Worm (Caenorhabditis elegans) whole organism, L4 larva: ENCODE measurements around the gene pept-2.

Experiments
- F37D6.2 ChIP-seq: sonication (generic microtip); optimal IDR thresholded peaks from 2 replicates; lab custom pipeline; 2016; ENCODE audit warnings: mild to moderate bottlenecking, missing genetic modification characterization, missing compliant biosample characterization
- F44E2.7 ChIP-seq: fragments of 200-800 bp; sonication (Bioruptor generic); IDR thresholded peaks from 2 replicates; pipeline ENCODE4 v2.1.2; 2022; ENCODE audit warnings: missing genetic modification characterization, missing compliant biosample characterization
- Y5F2A.4 ChIP-seq: fragments of 200-800 bp; sonication (Bioruptor generic); optimal IDR thresholded peaks from 2 replicates; lab custom pipeline; 2018; ENCODE audit warnings: mild to moderate bottlenecking, missing genetic modification characterization, missing compliant biosample characterization
- aha-1 ChIP-seq: fragments of 150-350 bp; peaks from one replicate; lab custom pipeline; 2014; ENCODE audit warnings: missing biosample characterization, missing genetic modification characterization
- aly-2 ChIP-seq: sonication (generic microtip); optimal IDR thresholded peaks from 2 replicates; lab custom pipeline; 2018; ENCODE audit warnings: missing biosample characterization, missing genetic modification characterization
- arid-1 ChIP-seq: fragments of 200-800 bp; sonication (Bioruptor generic); conservative IDR thresholded peaks from 2 replicates; pipeline ENCODE4 v1.3.6; 2022; ENCODE audit warnings: missing genetic modification reagents, missing genetic modification characterization, missing compliant biosample characterization
- ceh-82 ChIP-seq: sonication (generic microtip); optimal IDR thresholded peaks from 2 replicates; lab custom pipeline; 2017; ENCODE audit warnings: missing biosample characterization, missing genetic modification characterization
- ces-1 ChIP-seq: fragments of 150-350 bp; sonication (generic microtip); optimal IDR thresholded peaks from 4 replicates; lab custom pipeline; 2014; ENCODE audit warnings: missing biosample characterization, missing genetic modification reagents, missing genetic modification characterization
- daf-12 ChIP-seq: fragments of 150-350 bp; optimal IDR thresholded peaks from 2 replicates; lab custom pipeline; 2014; ENCODE audit warnings: missing biosample characterization, missing genetic modification reagents, missing genetic modification characterization
- daf-16 ChIP-seq, 3 experiments: sonication (generic microtip); optimal IDR thresholded peaks; 2 replicates each; lab custom pipeline; 2016 to 2017; ENCODE audit warnings: missing genetic modification characterization in 3 of 3, missing genetic modification reagents in 3 of 3, mild to moderate bottlenecking in 2 of 3, missing compliant biosample characterization in 2 of 3, missing biosample characterization in 1 of 3, moderate library complexity in 1 of 3
- dve-1 ChIP-seq: sonication (generic microtip); optimal IDR thresholded peaks from 2 replicates; lab custom pipeline; 2017; ENCODE audit warnings: antibody characterized with exemption, mild to moderate bottlenecking, missing genetic modification characterization, missing compliant biosample characterization; ENCODE audit not compliant: insufficient read depth
- hif-1 ChIP-seq, 2 experiments: sonication (generic microtip); optimal IDR thresholded peaks; 2 replicates each; lab custom pipeline; 2016 to 2017; ENCODE audit warnings: missing compliant biosample characterization in 2 of 2, missing genetic modification characterization in 2 of 2, missing genetic modification reagents in 2 of 2, missing genotype in 2 of 2, mild to moderate bottlenecking in 1 of 2
- hlh-11 ChIP-seq: fragments of 200-800 bp; sonication (Bioruptor generic); optimal IDR thresholded peaks from 2 replicates; lab custom pipeline; 2018; ENCODE audit warnings: mild to moderate bottlenecking, missing genetic modification characterization, missing compliant biosample characterization
- hmg-1.1 ChIP-seq: fragments of 200-800 bp; sonication (Bioruptor generic); IDR thresholded peaks from 2 replicates; pipeline ENCODE4 v1.3.6; 2022; ENCODE audit warnings: missing genetic modification reagents, missing genetic modification characterization, missing compliant biosample characterization
- jun-1 ChIP-seq: fragments of 150-350 bp; optimal IDR thresholded peaks from 2 replicates; lab custom pipeline; 2014; ENCODE audit warnings: missing biosample characterization, missing genetic modification reagents, missing genetic modification characterization
- mdt-29 ChIP-seq: fragments of 200-800 bp; sonication (Bioruptor generic); IDR thresholded peaks from 2 replicates; pipeline ENCODE4 v1.3.6; 2022; ENCODE audit warnings: missing genetic modification reagents, missing genetic modification characterization, missing compliant biosample characterization
- mep-1 ChIP-seq: fragments of 150-350 bp; sonication (generic microtip); optimal IDR thresholded peaks from 3 replicates; lab custom pipeline; 2014; ENCODE audit warnings: missing biosample characterization, missing genetic modification characterization
- mes-2 ChIP-seq: sonication (generic microtip); optimal IDR thresholded peaks from 2 replicates; lab custom pipeline; 2016; ENCODE audit warnings: missing genotype, mild to moderate bottlenecking, missing genetic modification characterization, missing compliant biosample characterization; ENCODE audit not compliant: poor library complexity, severe bottlenecking
- mxl-2 ChIP-seq: fragments of 200-800 bp; sonication (Bioruptor generic); conservative IDR thresholded peaks from 2 replicates; pipeline ENCODE4 v1.3.6; 2022; ENCODE audit warnings: missing genetic modification reagents, missing genetic modification characterization, missing compliant biosample characterization
- nhr-102 ChIP-seq: sonication (generic microtip); optimal IDR thresholded peaks from 2 replicates; lab custom pipeline; 2016; ENCODE audit warnings: mild to moderate bottlenecking, missing genetic modification characterization, moderate library complexity, missing compliant biosample characterization
- nhr-237 ChIP-seq: sonication (generic microtip); optimal IDR thresholded peaks from 2 replicates; lab custom pipeline; 2017; ENCODE audit warnings: missing biosample characterization, missing genetic modification characterization
- nhr-28 ChIP-seq: fragments of 150-350 bp; optimal IDR thresholded peaks from 2 replicates; lab custom pipeline; 2014; ENCODE audit warnings: missing biosample characterization, missing genetic modification characterization
- nhr-76 ChIP-seq: fragments of 150-350 bp; optimal IDR thresholded peaks from 2 replicates; lab custom pipeline; 2014; ENCODE audit warnings: missing biosample characterization, missing genetic modification characterization
- php-3 ChIP-seq: fragments of 200-800 bp; sonication (Bioruptor generic); IDR thresholded peaks from 2 replicates; pipeline ENCODE4 v1.3.6; 2022; ENCODE audit warnings: missing genetic modification reagents, missing genetic modification characterization, missing compliant biosample characterization
- pqm-1 ChIP-seq: sonication (generic microtip); optimal IDR thresholded peaks from 2 replicates; lab custom pipeline; 2017; ENCODE audit warnings: missing biosample characterization, missing genetic modification characterization
- saeg-2 ChIP-seq: fragments of 200-800 bp; sonication (Bioruptor generic); IDR thresholded peaks from 2 replicates; pipeline ENCODE4 v1.3.6; 2022; ENCODE audit warnings: missing genetic modification reagents, missing genetic modification characterization, missing compliant biosample characterization
- set-16 ChIP-seq: fragments of 200-800 bp; sonication (Bioruptor generic); IDR thresholded peaks from 2 replicates; pipeline ENCODE4 v1.3.6; 2022; ENCODE audit warnings: missing genetic modification reagents, missing genetic modification characterization, missing compliant biosample characterization
- snpc-4 ChIP-seq: fragments of 150-350 bp; optimal IDR thresholded peaks from 2 replicates; lab custom pipeline; 2014; ENCODE audit warnings: missing biosample characterization, missing genetic modification characterization
- spr-1 ChIP-seq: sonication (generic microtip); optimal IDR thresholded peaks from 2 replicates; lab custom pipeline; 2016; ENCODE audit warnings: mild to moderate bottlenecking, missing genetic modification characterization, missing compliant biosample characterization
- spr-3 ChIP-seq: fragments of 200-800 bp; sonication (Bioruptor generic); optimal IDR thresholded peaks from 2 replicates; lab custom pipeline; 2018; ENCODE audit warnings: mild to moderate bottlenecking, missing genetic modification characterization, missing compliant biosample characterization
- tag-97 ChIP-seq: fragments of 200-800 bp; sonication (Bioruptor generic); IDR thresholded peaks from 2 replicates; pipeline ENCODE4 v1.3.6; 2022; ENCODE audit warnings: missing genetic modification characterization, missing compliant biosample characterization
- unc-62 ChIP-seq, 3 experiments: fragments of 150-350 bp in 1 of 3; sonication (generic microtip); optimal IDR thresholded peaks in 2 of 3; peaks in 1 of 3; 1 replicate in 1 of 3; 2 replicates in 2 of 3; lab custom pipeline; 2014 to 2017; ENCODE audit warnings: missing biosample characterization in 3 of 3, missing genetic modification characterization in 3 of 3, missing genetic modification reagents in 3 of 3, missing genotype in 1 of 3
- zag-1 ChIP-seq: fragments of 150-350 bp; optimal IDR thresholded peaks from 2 replicates; lab custom pipeline; 2014; ENCODE audit warnings: missing biosample characterization, missing genetic modification characterization
- zfp-2 ChIP-seq: sonication (generic microtip); optimal IDR thresholded peaks from 2 replicates; lab custom pipeline; 2016; ENCODE audit warnings: mild to moderate bottlenecking, missing genetic modification characterization, missing compliant biosample characterization
- zfp-3 ChIP-seq: fragments of 200-800 bp; sonication (Bioruptor generic); conservative IDR thresholded peaks from 2 replicates; pipeline ENCODE4 v1.3.6; 2022; ENCODE audit warnings: missing genetic modification reagents, missing genetic modification characterization, missing compliant biosample characterization
- ztf-11 ChIP-seq: fragments of 150-350 bp; optimal IDR thresholded peaks from 2 replicates; lab custom pipeline; 2014; ENCODE audit warnings: missing biosample characterization, missing genetic modification characterization

The pept-2 gene

DNA sequence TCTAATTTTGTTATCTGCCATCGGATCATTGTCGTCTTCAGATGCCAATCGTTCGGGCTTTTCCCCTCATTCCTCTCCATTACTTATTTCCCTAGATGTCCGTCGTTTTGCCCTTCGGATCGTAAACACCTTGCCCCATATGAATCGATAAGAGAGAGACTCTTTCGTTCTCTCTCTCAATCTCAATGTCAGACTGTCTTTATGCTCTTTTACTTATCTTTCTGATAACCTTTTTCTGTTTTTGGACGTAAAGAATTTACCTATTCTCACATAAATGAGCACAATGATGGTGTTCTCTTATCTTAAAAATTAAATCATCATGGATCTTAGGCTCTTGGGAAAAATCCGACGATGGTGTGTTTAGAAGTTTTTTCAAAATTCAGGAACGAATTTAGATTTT lies 6.3 kb downstream of the pept-2 start (continued):
- no peak for TF ChIP-seq daf-12 (tag; lab: Kevin White, UChicago)
- TF ChIP-seq aha-1: peak; percentile 89
- TF ChIP-seq unc-62 (GFP tag; optimal IDR thresholded peaks at IDR 0.05 in 1 of 2; lab: Kevin White, UChicago): no peak
- no peak for TF ChIP-seq unc-62 (tag; optimal IDR thresholded peaks at IDR 0.05; lab: Kevin White, UChicago)
- TF ChIP-seq ces-1 (GFP tag; lab: Kevin White, UChicago): no peak
- peak; percentile 48 for TF ChIP-seq nhr-28 (tag; lab: Kevin White, UChicago)
- TF ChIP-seq, all 104 proteins: peak for 8

DNA sequence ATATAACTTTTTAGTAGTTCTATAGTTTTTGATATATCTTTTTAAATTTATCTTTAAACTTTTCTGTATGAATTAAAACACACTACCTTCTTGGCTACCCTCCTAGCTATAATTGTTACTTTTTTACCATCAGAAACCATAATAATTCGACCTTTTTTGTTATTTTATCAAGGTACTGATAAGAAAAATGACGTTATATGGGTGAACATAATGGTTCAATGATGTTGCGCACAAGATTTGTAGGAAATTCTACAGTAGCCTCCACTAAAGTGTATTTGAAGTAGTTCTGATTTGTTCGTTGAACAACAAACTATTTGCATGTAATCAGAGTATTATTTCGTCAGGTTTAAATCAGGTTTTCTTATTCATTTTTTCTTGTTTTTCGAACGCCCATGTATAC lies 8.2 kb downstream of the pept-2 start:
- TF ChIP-seq mdt-29 (GFP tag; lab: Robert Waterston, UW) (no peak), set-16 (no peak), hif-1 (tag; optimal IDR thresholded peaks at IDR 0.05; lab: Kevin White, UChicago) (no peak), php-3 (GFP tag; lab: Robert Waterston, UW) (no peak), zfp-3 (no peak), Y5F2A.4 (GFP tag; lab: Kevin White, UChicago) (no peak), spr-3 (GFP tag; lab: Kevin White, UChicago) (no peak), F44E2.7 (GFP tag; lab: Robert Waterston, UW) (no peak), aha-1 (no peak), F37D6.2 (tag; lab: Kevin White, UChicago) (no peak), daf-16 (GFP tag; optimal IDR thresholded peaks at IDR 0.05; lab: Kevin White, UChicago) (no peak), daf-16 (tag; optimal IDR thresholded peaks at IDR 0.05; lab: Kevin White, UChicago) (peak; percentile 25), nhr-102 (tag; lab: Kevin White, UChicago) (no peak), zfp-2 (tag; lab: Kevin White, UChicago) (no peak), jun-1 (tag; lab: Kevin White, UChicago) (no peak), spr-1 (tag; lab: Kevin White, UChicago) (no peak), pqm-1 (tag; lab: Kevin White, UChicago) (peak; percentile 44), aly-2 (no peak), dve-1 (tag; lab: Kevin White, UChicago) (peak; percentile 13), zag-1 (tag; lab: Kevin White, UChicago) (no peak), ceh-82 (tag; lab: Kevin White, UChicago) (no peak), snpc-4 (tag; lab: Kevin White, UChicago) (no peak), mep-1 (tag; lab: Kevin White, UChicago) (no peak), hlh-11 (no peak), arid-1 (GFP tag; lab: Robert Waterston, UW) (no peak), saeg-2 (GFP tag; lab: Robert Waterston, UW) (no peak), nhr-28 (tag; lab: Kevin White, UChicago) (peak; percentile 74)

DNA sequence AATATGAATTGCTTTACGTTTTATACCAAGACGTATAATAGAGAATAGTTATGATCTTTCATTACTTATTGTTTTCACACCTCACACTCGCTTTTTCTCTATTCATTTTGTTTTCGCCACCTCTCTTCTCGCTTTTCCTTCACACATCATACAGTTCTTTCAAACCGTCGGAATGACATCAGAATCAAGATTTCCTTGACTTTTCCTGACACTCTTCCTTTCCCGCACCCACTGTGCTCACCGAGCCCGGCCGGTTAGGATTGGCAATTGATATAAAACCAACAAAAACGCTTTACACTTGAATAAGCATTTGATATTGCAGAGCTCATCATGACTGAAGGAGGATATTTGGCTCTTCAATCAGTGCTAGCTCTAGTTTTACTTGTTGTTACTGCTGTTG lies 8.9 kb downstream of the pept-2 start, which contains the start of gene zipt-2.1:
Gene zipt-2.1 (plus strand): TSS at position 301 of the 400 bp plus-strand sequence.
- TF ChIP-seq nhr-76 (tag; lab: Kevin White, UChicago) (no peak), aha-1 (peak; percentile 67), mes-2 (tag; lab: Kevin White, UChicago) (no peak)

ce11 chrIV:10803973-10804372 lies 13.5 kb downstream of the pept-2 start:
- peak; percentile 56 for TF ChIP-seq aha-1
- no peak for TF ChIP-seq hmg-1.1 (GFP tag; lab: Robert Waterston, UW)
- TF ChIP-seq ztf-11 (tag; lab: Kevin White, UChicago): no peak
- no peak for TF ChIP-seq tag-97 (GFP tag; lab: Robert Waterston, UW)
- TF ChIP-seq mxl-2: no peak
- TF ChIP-seq nhr-237 (tag; lab: Kevin White, UChicago): no peak
- no peak for TF ChIP-seq zag-1 (tag; lab: Kevin White, UChicago)
- no peak for TF ChIP-seq spr-3 (GFP tag; lab: Kevin White, UChicago)
